Fruit fly (Drosophila melanogaster) whole organism, embryonic: Measurements from ENCODE around the gene CG31639.

Source experiments
- ATbp ChIP-seq: fragments of 200-800 bp; sonication (Bioruptor generic); optimal IDR thresholded peaks from 2 replicates; lab custom pipeline; 2017; ENCODE audit warnings: missing biosample characterization, mild to moderate bottlenecking, missing genetic modification characterization, missing genetic modification reagents
- Ada2b ChIP-seq: fragments of 200-800 bp; sonication (Bioruptor generic); IDR thresholded peaks from 2 replicates; pipeline ENCODE4 v1.3.6; 2022; ENCODE audit warnings: missing biosample characterization, missing genetic modification characterization
- Asciz ChIP-seq: fragments of 200-800 bp; sonication (Bioruptor generic); optimal IDR thresholded peaks from 2 replicates; lab custom pipeline; 2017; ENCODE audit warnings: missing biosample characterization, mild to moderate bottlenecking, missing genetic modification characterization, missing genetic modification reagents
- CG10543 ChIP-seq: fragments of 200-800 bp; sonication (Bioruptor generic); optimal IDR thresholded peaks from 3 replicates; lab custom pipeline; 2017; ENCODE audit warnings: missing biosample characterization, mild to moderate bottlenecking, missing genetic modification characterization, moderate library complexity
- CG10959 ChIP-seq: fragments of 200-800 bp; sonication (Bioruptor generic); IDR thresholded peaks from 2 replicates; pipeline ENCODE4 v1.3.6; 2022; ENCODE audit warnings: missing biosample characterization, missing genetic modification characterization
- CG12071 ChIP-seq: fragments of 200-800 bp; sonication (Bioruptor generic); optimal IDR thresholded peaks from 3 replicates; lab custom pipeline; 2018; ENCODE audit warnings: missing biosample characterization, mild to moderate bottlenecking, missing genetic modification characterization
- CG12155 ChIP-seq: fragments of 200-800 bp; sonication (Bioruptor generic); optimal IDR thresholded peaks from 3 replicates; lab custom pipeline; 2016; ENCODE audit warnings: missing biosample characterization, missing genetic modification characterization
- CG15514 ChIP-seq: fragments of 200-800 bp; sonication (Bioruptor generic); optimal IDR thresholded peaks from 3 replicates; lab custom pipeline; 2017; ENCODE audit warnings: missing biosample characterization, missing genetic modification characterization, mild to moderate bottlenecking, moderate library complexity, missing genetic modification reagents
- CG1603 ChIP-seq: fragments of 200-800 bp; sonication (Bioruptor generic); optimal IDR thresholded peaks from 2 replicates; lab custom pipeline; 2019; ENCODE audit warnings: missing biosample characterization, mild to moderate bottlenecking, missing genetic modification characterization, moderate library complexity
- CG1647 ChIP-seq: fragments of 200-800 bp; sonication (Bioruptor generic); optimal IDR thresholded peaks from 3 replicates; lab custom pipeline; 2016; ENCODE audit warnings: missing biosample characterization, missing genetic modification characterization
- CG17186 ChIP-seq: fragments of 200-800 bp; sonication (Bioruptor generic); optimal IDR thresholded peaks from 3 replicates; lab custom pipeline; 2017; ENCODE audit warnings: missing biosample characterization, missing genetic modification reagents, missing genetic modification characterization
- CG17361 ChIP-seq: fragments of 200-800 bp; sonication (Bioruptor generic); IDR thresholded peaks from 3 replicates; pipeline ENCODE4 v1.3.6; 2022; ENCODE audit warnings: missing biosample characterization, missing genetic modification characterization
- CG17385 ChIP-seq: fragments of 200-800 bp; sonication (Bioruptor generic); optimal IDR thresholded peaks from 3 replicates; lab custom pipeline; 2018; ENCODE audit warnings: missing biosample characterization, mild to moderate bottlenecking, missing genetic modification characterization
- CG17612 ChIP-seq: fragments of 200-800 bp; sonication (Bioruptor generic); IDR thresholded peaks from 2 replicates; pipeline ENCODE4 v1.3.6; 2022; ENCODE audit warnings: missing biosample characterization, missing genetic modification characterization
- CG2116 ChIP-seq: fragments of 200-800 bp; sonication (Bioruptor generic); optimal IDR thresholded peaks from 3 replicates; lab custom pipeline; 2018; ENCODE audit warnings: missing biosample characterization, mild to moderate bottlenecking, missing genetic modification characterization
- CG33557 ChIP-seq: fragments of 200-800 bp; sonication (Bioruptor generic); optimal IDR thresholded peaks from 2 replicates; lab custom pipeline; 2019; ENCODE audit warnings: missing biosample characterization, mild to moderate bottlenecking, missing genetic modification characterization, moderate library complexity
- CG43689 ChIP-seq: fragments of 200-800 bp; sonication (Bioruptor generic); IDR thresholded peaks from 2 replicates; pipeline ENCODE4 v1.3.6; 2022; ENCODE audit warnings: missing biosample characterization, missing genetic modification characterization
- CG4404 ChIP-seq: fragments of 200-800 bp; sonication (Bioruptor generic); IDR thresholded peaks from 2 replicates; pipeline ENCODE4 v1.3.6; 2022; ENCODE audit warnings: missing biosample characterization, missing genetic modification characterization
- CG6175 ChIP-seq: fragments of 200-800 bp; sonication (Bioruptor generic); IDR thresholded peaks from 3 replicates; pipeline ENCODE4 v1.3.6; 2022; ENCODE audit warnings: missing biosample characterization, missing genetic modification characterization
- CG7372 ChIP-seq: fragments of 200-800 bp; sonication (Bioruptor generic); IDR thresholded peaks from 2 replicates; pipeline ENCODE4 v1.3.6; 2022; ENCODE audit warnings: missing biosample characterization, missing genetic modification characterization
- CG8388 ChIP-seq: fragments of 200-800 bp; sonication (Bioruptor generic); optimal IDR thresholded peaks from 2 replicates; lab custom pipeline; 2019; ENCODE audit warnings: missing biosample characterization, mild to moderate bottlenecking, missing genetic modification characterization, moderate library complexity
- CTCF ChIP-seq: fragments of 200-800 bp; sonication (Bioruptor generic); optimal IDR thresholded peaks from 2 replicates; lab custom pipeline; 2017; ENCODE audit warnings: missing biosample characterization, mild to moderate bottlenecking, missing genetic modification characterization, moderate library complexity
- Camta ChIP-seq: fragments of 200-800 bp; sonication (Bioruptor generic); optimal IDR thresholded peaks from 2 replicates; lab custom pipeline; 2016; ENCODE audit warnings: missing biosample characterization, missing genetic modification characterization
- CkIIα-i1 ChIP-seq: fragments of 200-800 bp; sonication (Bioruptor generic); IDR thresholded peaks from 2 replicates; pipeline ENCODE4 v1.3.6; 2022; ENCODE audit warnings: missing biosample characterization, missing genetic modification characterization
- Deaf1 ChIP-seq: fragments of 200-800 bp; optimal IDR thresholded peaks from 3 replicates; lab custom pipeline; 2019; ENCODE audit warnings: missing biosample characterization, mild to moderate bottlenecking, missing genetic modification characterization, moderate library complexity
- Gsc ChIP-seq: fragments of 200-800 bp; sonication (Bioruptor generic); IDR thresholded peaks from 2 replicates; pipeline ENCODE4 v1.3.6; 2022; ENCODE audit warnings: missing biosample characterization, missing genetic modification characterization
- Gug ChIP-seq: fragments of 200-800 bp; sonication (Bioruptor generic); IDR thresholded peaks from 4 replicates; pipeline ENCODE4 v1.3.6; 2022; ENCODE audit warnings: missing biosample characterization, missing genetic modification characterization
- HHEX ChIP-seq: fragments of 200-800 bp; sonication (Bioruptor generic); optimal IDR thresholded peaks from 3 replicates; lab custom pipeline; 2017; ENCODE audit warnings: missing biosample characterization, mild to moderate bottlenecking, missing genetic modification characterization, missing genetic modification reagents
- Lhr ChIP-seq: fragments of 200-800 bp; sonication (Bioruptor generic); optimal IDR thresholded peaks from 3 replicates; lab custom pipeline; 2017; ENCODE audit warnings: mild to moderate bottlenecking, missing biosample characterization, missing genetic modification reagents, missing genetic modification characterization
- Mrtf ChIP-seq: fragments of 200-800 bp; sonication (Bioruptor generic); IDR thresholded peaks from 3 replicates; pipeline ENCODE4 v1.3.6; 2022; ENCODE audit warnings: missing biosample characterization, missing genetic modification characterization
- Nf-YA ChIP-seq: fragments of 200-800 bp; sonication (Bioruptor generic); IDR thresholded peaks from 2 replicates; pipeline ENCODE4 v1.3.6; 2022; ENCODE audit warnings: missing biosample characterization, missing genetic modification characterization
- Scr ChIP-seq: fragments of 200-800 bp; sonication (Bioruptor generic); IDR thresholded peaks from 2 replicates; pipeline ENCODE4 v1.3.6; 2022; ENCODE audit warnings: missing biosample characterization, missing genetic modification characterization; ENCODE audit not compliant: partially characterized antibody
- Sox100B ChIP-seq: fragments of 200-800 bp; sonication (Bioruptor generic); optimal IDR thresholded peaks from 3 replicates; lab custom pipeline; 2018; ENCODE audit warnings: missing biosample characterization, mild to moderate bottlenecking, missing genetic modification characterization
- Sox102F ChIP-seq: fragments of 200-800 bp; sonication (Bioruptor generic); optimal IDR thresholded peaks from 2 replicates; lab custom pipeline; 2018; ENCODE audit warnings: missing biosample characterization, mild to moderate bottlenecking, missing genetic modification characterization, moderate library complexity
- Sry-β ChIP-seq: fragments of 200-800 bp; sonication (Bioruptor generic); optimal IDR thresholded peaks from 2 replicates; lab custom pipeline; 2018; ENCODE audit warnings: missing biosample characterization, mild to moderate bottlenecking, missing genetic modification characterization, moderate library complexity
- br ChIP-seq: fragments of >200 bp; optimal IDR thresholded peaks from 2 replicates; lab custom pipeline; 2017
- caup ChIP-seq: fragments of 200-800 bp; sonication (Bioruptor generic); optimal IDR thresholded peaks from 3 replicates; lab custom pipeline; 2017; ENCODE audit warnings: missing biosample characterization, mild to moderate bottlenecking, missing genetic modification characterization, moderate library complexity; ENCODE audit not compliant: severe bottlenecking
- cg ChIP-seq: fragments of 200-800 bp; sonication (Bioruptor generic); optimal IDR thresholded peaks from 3 replicates; lab custom pipeline; 2019; ENCODE audit warnings: missing biosample characterization, mild to moderate bottlenecking, missing genetic modification characterization, moderate library complexity
- cwo ChIP-seq: fragments of 200-800 bp; sonication (Bioruptor generic); optimal IDR thresholded peaks from 3 replicates; lab custom pipeline; 2017; ENCODE audit warnings: missing biosample characterization, missing genetic modification characterization, mild to moderate bottlenecking, moderate library complexity, missing genetic modification reagents
- dysf ChIP-seq: fragments of 200-800 bp; sonication (Bioruptor generic); IDR thresholded peaks from 3 replicates; pipeline ENCODE4 v1.3.6; 2022; ENCODE audit warnings: missing biosample characterization, missing genetic modification characterization
- gcm2 ChIP-seq: fragments of 200-800 bp; sonication (Bioruptor generic); optimal IDR thresholded peaks from 2 replicates; lab custom pipeline; 2016; ENCODE audit warnings: missing biosample characterization, missing genetic modification characterization
- ham ChIP-seq: fragments of 200-800 bp; sonication (Bioruptor generic); IDR thresholded peaks from 2 replicates; pipeline ENCODE4 v1.3.6; 2022; ENCODE audit warnings: missing biosample characterization, missing genetic modification characterization
- row ChIP-seq: fragments of 200-800 bp; sonication (Bioruptor generic); IDR thresholded peaks from 3 replicates; pipeline ENCODE4 v1.3.6; 2022; ENCODE audit warnings: missing biosample characterization, missing genetic modification characterization
- slou ChIP-seq: fragments of 200-800 bp; sonication (Bioruptor generic); optimal IDR thresholded peaks from 3 replicates; lab custom pipeline; 2016; ENCODE audit warnings: missing biosample characterization, missing genetic modification characterization
- slp2 ChIP-seq: fragments of 200-800 bp; sonication (Bioruptor generic); optimal IDR thresholded peaks from 2 replicates; lab custom pipeline; 2016; ENCODE audit warnings: missing biosample characterization, missing genetic modification characterization
- sqz ChIP-seq: fragments of 200-800 bp; sonication (Bioruptor generic); optimal IDR thresholded peaks from 3 replicates; lab custom pipeline; 2018; ENCODE audit warnings: missing biosample characterization, mild to moderate bottlenecking, missing genetic modification characterization
- tgo ChIP-seq: fragments of 200-800 bp; sonication (Bioruptor generic); IDR thresholded peaks from 3 replicates; pipeline ENCODE4 v1.3.6; 2022; ENCODE audit warnings: missing biosample characterization, missing genetic modification characterization
- unc-4 ChIP-seq: fragments of 200-800 bp; sonication (Bioruptor generic); IDR thresholded peaks from 2 replicates; pipeline ENCODE4 v1.3.6; 2022; ENCODE audit warnings: missing biosample characterization, missing genetic modification characterization; ENCODE audit not compliant: partially characterized antibody
- vvl ChIP-seq: fragments of 200-800 bp; sonication (Bioruptor generic); IDR thresholded peaks from 2 replicates; pipeline ENCODE4 v1.3.6; 2022; ENCODE audit warnings: missing biosample characterization, missing genetic modification characterization
- zf30C ChIP-seq: fragments of 200-800 bp; sonication (Bioruptor generic); optimal IDR thresholded peaks from 3 replicates; lab custom pipeline; 2018; ENCODE audit warnings: missing biosample characterization, mild to moderate bottlenecking, missing genetic modification characterization

CG31639 gene

DNA sequence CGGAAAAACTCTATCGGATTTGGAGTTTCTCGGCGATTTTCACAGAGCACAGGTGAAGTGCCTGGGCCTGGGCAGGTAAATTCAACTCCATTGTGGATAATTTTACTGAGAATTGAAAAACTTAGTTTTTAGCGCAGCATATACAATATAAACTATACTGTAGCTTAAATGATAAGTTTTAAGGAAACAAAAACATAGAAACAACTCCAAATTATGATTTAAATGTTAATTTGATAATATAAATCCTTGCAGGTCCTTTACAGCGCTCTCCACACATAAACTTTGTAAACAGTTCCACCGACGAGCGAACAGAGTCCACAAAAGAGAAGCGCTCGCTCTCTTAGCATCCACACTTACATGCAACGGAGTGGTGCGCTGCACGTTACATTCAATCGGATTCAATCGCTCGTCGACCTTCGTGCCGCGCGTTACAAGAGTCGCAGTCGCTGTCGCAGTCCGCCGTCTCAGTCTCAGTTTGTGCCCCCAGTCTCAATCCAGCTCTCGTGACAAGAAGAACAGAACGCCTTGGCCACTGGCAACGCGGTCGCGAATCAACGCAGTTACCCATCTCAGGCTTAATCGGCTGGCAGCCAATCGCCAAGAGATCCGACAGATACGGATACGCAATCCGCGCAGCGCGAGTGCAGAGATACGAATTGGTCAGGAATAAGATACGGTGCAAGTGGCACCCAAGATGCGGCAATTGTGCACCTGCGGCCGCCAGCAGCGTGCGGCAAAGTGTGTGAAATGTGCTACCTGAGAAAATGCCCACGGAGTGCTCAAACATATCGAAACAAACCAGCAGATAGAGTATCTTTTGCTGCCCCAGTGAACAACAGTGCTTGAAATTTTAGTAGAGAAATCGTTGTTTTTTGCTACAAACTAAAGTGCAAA is 24.0 kb upstream of the CG31639 start, which contains the start of gene smal (continued):
- TF ChIP-seq CG6175 (GFP tag; lab: Robert Waterston, UW) (peak; percentile 79; the same call in 2 of the 3 replicates), br (lab: Kevin White, UChicago) (no peak), slou (no peak), CG10959 (GFP tag; lab: Robert Waterston, UW) (no peak), CG17612 (GFP tag; lab: Robert Waterston, UW) (no peak), CG17361 (GFP tag; lab: Robert Waterston, UW) (no peak), Mrtf (GFP tag; lab: Robert Waterston, UW) (0 out of 3 replicates have a peak, but pooled peaks have one; percentile 15), Sry-β (GFP tag; lab: Kevin White, UChicago) (no peak), CG43689 (no peak), CG12155 (GFP tag; lab: Kevin White, UChicago) (no peak), CG12071 (peak; percentile 34), zf30C (no peak), tgo (GFP tag; lab: Robert Waterston, UW) (no peak), CG1647 (GFP tag; lab: Kevin White, UChicago) (no peak), dysf (GFP tag; lab: Robert Waterston, UW) (no peak), gcm2 (GFP tag; lab: Kevin White, UChicago) (no peak), sqz (GFP tag; lab: Kevin White, UChicago) (no peak), ATbp (GFP tag; lab: Kevin White, UChicago) (no peak), unc-4 (no peak), CG1603 (peak; percentile 30), Lhr (no peak), ham (GFP tag; lab: Robert Waterston, UW) (no peak), CG8388 (GFP tag; lab: Kevin White, UChicago) (peak; percentile 23), caup (GFP tag; lab: Kevin White, UChicago) (peak; percentile 33), Gug (GFP tag; lab: Robert Waterston, UW) (no peak), Scr (GFP tag; lab: Robert Waterston, UW) (peak; percentile 34; the same call in 1 of the 2 replicates), CTCF (GFP tag; lab: Kevin White, UChicago) (no peak), CkIIα-i1 (no peak), CG17186 (no peak), cwo (GFP tag; lab: Kevin White, UChicago) (no peak), Sox102F (GFP tag; lab: Kevin White, UChicago) (no peak), CG10543 (GFP tag; lab: Kevin White, UChicago) (peak; percentile 35), vvl (peak; percentile 23; the same call in 1 of the 2 replicates), Ada2b (GFP tag; lab: Robert Waterston, UW) (no peak), Sox100B (GFP tag; lab: Kevin White, UChicago) (no peak), CG17385 (peak; percentile 8), CG33557 (GFP tag; lab: Kevin White, UChicago) (peak; percentile 41), Asciz (GFP tag; lab: Kevin White, UChicago) (no peak), Nf-YA (GFP tag; lab: Robert Waterston, UW) (no peak), Camta (GFP tag; lab: Kevin White, UChicago) (no peak), HHEX (GFP tag; lab: Kevin White, UChicago) (no peak), CG15514 (GFP tag; lab: Kevin White, UChicago) (no peak), CG2116 (GFP tag; lab: Kevin White, UChicago) (no peak), Deaf1 (peak; percentile 90), row (GFP tag; lab: Robert Waterston, UW) (peak; percentile 5; the same call in 1 of the 3 replicates), CG7372 (GFP tag; lab: Robert Waterston, UW) (no peak), slp2 (GFP tag; lab: Kevin White, UChicago) (no peak), CG4404 (GFP tag; lab: Robert Waterston, UW) (no peak), cg (GFP tag; lab: Kevin White, UChicago) (no peak), Gsc (no peak)
